Worm (Caenorhabditis elegans): ENCODE results near the gene F08D12.2.
A peak's percentile ranks its signal among the peaks of the same experiment; 100 is the strongest.

F08D12.2 gene

ce11 chrII:2804949-2805348 is 23.5 kb downstream of the F08D12.2 start:
- TF ChIP-seq nhr-76 (tag; optimal IDR thresholded peaks at IDR 0.05) (no peak), Y48G9A.11 (GFP tag; IDR thresholded peaks at IDR 0.05) (no peak), ceh-28 (tag; optimal IDR thresholded peaks at IDR 0.05) (no peak), tag-97 (GFP tag; IDR thresholded peaks at IDR 0.05) (no peak), T20F7.1 (GFP tag; optimal IDR thresholded peaks at IDR 0.05) (no peak), snpc-1.2 (GFP tag; IDR thresholded peaks at IDR 0.05) (no peak), nhr-111 (GFP tag; optimal IDR thresholded peaks at IDR 0.05) (no peak), lin-1 (GFP tag; IDR thresholded peaks at IDR 0.05) (0 out of 2 replicates have a peak, but pooled peaks have one; percentile 22), ctbp-1 (GFP tag; IDR thresholded peaks at IDR 0.05) (no peak), pqm-1 (tag; optimal IDR thresholded peaks at IDR 0.05) (no peak), Y75B8A.6 (GFP tag; IDR thresholded peaks at IDR 0.05) (no peak), php-3 (GFP tag; IDR thresholded peaks at IDR 0.05) (0 out of 2 replicates have a peak, but pooled peaks have one; percentile 15), nhr-42 (GFP tag; IDR thresholded peaks at IDR 0.05) (no peak), daf-8 (GFP tag; IDR thresholded peaks at IDR 0.05) (no peak), mdt-29 (GFP tag; IDR thresholded peaks at IDR 0.05) (no peak), ceh-82 (tag; optimal IDR thresholded peaks at IDR 0.05) (no peak), ztf-11 (tag; optimal IDR thresholded peaks at IDR 0.05) (no peak), dpl-1 (GFP tag; optimal IDR thresholded peaks at IDR 0.05) (no peak), hlh-30 (tag; optimal IDR thresholded peaks at IDR 0.05; ENCODE audit: insufficient read depth) (peak; percentile 80), ZK337.2 (GFP tag; IDR thresholded peaks at IDR 0.05) (no peak), aha-1 (tag) (no peak), zag-1 (tag; optimal IDR thresholded peaks at IDR 0.05) (no peak), madf-5 (GFP tag; IDR thresholded peaks at IDR 0.05) (no peak), lin-29 (GFP tag; IDR thresholded peaks at IDR 0.05) (no peak), ceh-20 (GFP tag; IDR thresholded peaks at IDR 0.05) (no peak), T26A8.4 (GFP tag; IDR thresholded peaks at IDR 0.05) (no peak), ZK546.5 (tag; optimal IDR thresholded peaks at IDR 0.05) (no peak), tra-1 (GFP tag; IDR thresholded peaks at IDR 0.05) (peak; percentile 64; the same call in 1 of the 2 replicates), vab-7 (GFP tag; IDR thresholded peaks at IDR 0.05) (no peak), dve-1 (tag; optimal IDR thresholded peaks at IDR 0.05; ENCODE audit: insufficient read depth) (peak; percentile 79), mxl-3 (GFP tag; optimal IDR thresholded peaks at IDR 0.05) (no peak), set-16 (GFP tag; IDR thresholded peaks at IDR 0.05) (peak; percentile 26; the same call in 1 of the 2 replicates), nhr-48 (tag; optimal IDR thresholded peaks at IDR 0.05) (peak; percentile 75), hlh-11 (tag; optimal IDR thresholded peaks at IDR 0.05) (peak; percentile 37), nhr-41 (GFP tag; IDR thresholded peaks at IDR 0.05) (no peak), zip-11 (GFP tag; IDR thresholded peaks at IDR 0.05) (no peak), F26F4.8 (GFP tag; conservative IDR thresholded peaks at IDR 0.05) (no peak), fos-1 (tag; optimal IDR thresholded peaks at IDR 0.05) (no peak), dmd-8 (GFP tag; IDR thresholded peaks at IDR 0.05) (no peak), nhr-237 (tag; optimal IDR thresholded peaks at IDR 0.05) (no peak), duxl-1 (tag; optimal IDR thresholded peaks at IDR 0.05; ENCODE audit: poor library complexity) (no peak), lir-3 (tag; optimal IDR thresholded peaks at IDR 0.05) (no peak), gei-8 (GFP tag; optimal IDR thresholded peaks at IDR 0.05) (no peak), nhr-28 (tag; optimal IDR thresholded peaks at IDR 0.05) (peak; percentile 32), dmd-6 (GFP tag; IDR thresholded peaks at IDR 0.05) (peak; percentile 85), ceh-32 (tag; optimal IDR thresholded peaks at IDR 0.05; ENCODE audit: poor library complexity) (no peak), F49E8.2 (tag; optimal IDR thresholded peaks at IDR 0.05; ENCODE audit: borderline replicate concordance) (no peak), nhr-25 (tag; optimal IDR thresholded peaks at IDR 0.05; ENCODE audit: borderline replicate concordance, insufficient read depth) (no peak), pha-4 (GFP tag; IDR thresholded peaks at IDR 0.05) (0 out of 2 replicates have a peak, but pooled peaks have one; percentile 52), pha-4 (tag; optimal IDR thresholded peaks at IDR 0.05) (no peak), D1046.2 (GFP tag; IDR thresholded peaks at IDR 0.05) (no peak), lim-7 (GFP tag; IDR thresholded peaks at IDR 0.05) (no peak)

Data from whole organism, L4 larva.